Worm (Caenorhabditis elegans): ENCODE measurements around the gene srw-21.

DNA sequence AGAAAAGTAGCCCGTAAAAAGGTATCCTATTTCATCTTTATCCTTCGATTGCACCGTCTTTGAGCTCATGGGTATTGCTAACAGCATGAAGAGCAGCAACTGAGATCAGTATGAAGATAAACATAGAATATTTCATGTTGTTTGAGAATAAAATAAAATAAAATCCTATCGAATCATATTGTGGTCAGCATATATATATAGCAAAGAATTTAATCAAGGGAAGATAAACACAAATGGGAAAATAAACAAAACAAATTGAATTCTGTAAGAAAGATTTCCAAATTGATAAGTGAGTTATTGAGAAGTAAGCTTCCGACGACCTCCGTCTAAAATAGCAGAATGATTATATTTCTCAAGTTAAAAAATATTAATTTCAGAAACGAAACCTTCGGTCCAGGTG lies 44.2 kb upstream of the srw-21 start, which contains the start of gene T26H5.10:
- TF ChIP-seq med-1 (GFP tag; optimal IDR thresholded peaks at IDR 0.05; ENCODE audit: insufficient read depth) (no peak), flt-1 (GFP tag; IDR thresholded peaks at IDR 0.05) (no peak), cog-1 (tag; optimal IDR thresholded peaks at IDR 0.05) (no peak), T22C8.4 (GFP tag; IDR thresholded peaks at IDR 0.05) (no peak), tab-1 (GFP tag; IDR thresholded peaks at IDR 0.05) (no peak), ztf-29 (GFP tag; IDR thresholded peaks at IDR 0.05) (no peak), ztf-23 (GFP tag; IDR thresholded peaks at IDR 0.05) (no peak), ref-1 (GFP tag; conservative IDR thresholded peaks at IDR 0.05) (no peak)

Measured in whole organism, midembryonic.